Worm (Caenorhabditis elegans): ENCODE results near the gene nlp-82.

nlp-82 gene

DNA sequence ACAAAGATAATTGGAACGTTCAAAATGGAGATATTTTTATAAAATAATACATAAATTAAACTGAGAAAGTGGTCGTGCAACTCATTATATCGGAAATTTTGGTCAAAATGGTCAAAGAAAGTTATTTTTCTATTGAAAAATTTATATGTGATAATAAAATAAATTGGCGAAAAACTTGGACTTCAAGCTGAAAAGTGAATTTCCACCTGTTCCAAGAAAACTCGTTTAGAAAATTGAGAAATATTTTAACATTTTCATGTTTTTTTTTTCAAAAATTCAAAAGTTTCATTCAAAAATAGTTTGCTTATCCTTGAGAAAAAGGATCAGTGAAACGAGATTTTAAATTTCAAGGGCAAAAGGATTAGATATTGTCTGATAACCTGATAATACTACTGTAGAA lies 24.9 kb upstream of the nlp-82 start:
- TF ChIP-seq ceh-82 (tag; optimal IDR thresholded peaks at IDR 0.05) = no peak
- no peak for TF ChIP-seq php-3 (GFP tag; IDR thresholded peaks at IDR 0.05)
- no peak for TF ChIP-seq pha-4 (GFP tag; IDR thresholded peaks at IDR 0.05)
- no peak for TF ChIP-seq pha-4 (tag; optimal IDR thresholded peaks at IDR 0.05)
- peak; percentile 58 for TF ChIP-seq aha-1 (tag)

DNA sequence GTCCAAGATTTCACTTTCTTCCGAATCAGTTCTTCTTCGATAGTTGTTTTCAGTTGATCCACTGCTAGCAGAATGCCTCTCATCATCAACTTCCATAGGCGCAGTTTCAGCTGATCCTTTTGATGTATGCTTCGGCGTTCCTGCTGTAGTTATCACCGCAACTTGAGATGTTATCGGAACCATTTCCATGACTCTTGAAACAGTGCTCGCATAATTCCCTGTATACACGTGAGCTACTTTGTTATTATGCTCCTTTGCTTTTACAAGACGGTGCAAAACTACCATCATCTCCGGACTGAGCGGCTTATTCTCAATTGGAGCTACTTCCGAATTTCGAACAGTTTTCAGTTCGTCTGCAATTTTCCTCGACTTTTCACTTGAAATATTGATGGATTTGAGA lies 23.1 kb upstream of the nlp-82 start:
- TF ChIP-seq daf-8 (GFP tag; IDR thresholded peaks at IDR 0.05) (no peak), unc-62 (GFP tag; optimal IDR thresholded peaks at IDR 0.05 in 1 of 2) (peak in 1 of 2 experiments; percentile 45), unc-62 (tag; optimal IDR thresholded peaks at IDR 0.05) (no peak)

DNA sequence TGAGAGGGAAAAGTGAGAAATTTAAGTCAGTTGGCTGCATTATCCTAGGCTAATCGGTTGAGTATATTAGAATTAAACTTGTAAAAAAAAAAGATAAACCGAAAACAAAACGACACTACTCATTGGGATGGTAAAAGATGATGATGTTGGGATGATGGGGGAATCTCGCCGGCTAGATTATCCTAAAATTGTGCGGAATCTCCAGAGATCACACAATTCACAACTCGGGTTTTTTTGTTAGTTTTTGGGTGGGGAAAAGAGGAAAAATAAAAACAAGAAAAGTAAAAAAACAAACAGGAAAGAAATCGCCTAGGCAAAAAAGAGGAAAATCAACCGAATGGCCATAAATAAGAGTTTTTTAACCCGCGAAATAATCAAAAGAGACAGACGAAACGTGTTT lies 21.1 kb upstream of the nlp-82 start:
- TF ChIP-seq nhr-41 (GFP tag; IDR thresholded peaks at IDR 0.05) (no peak), snpc-1.2 (GFP tag; IDR thresholded peaks at IDR 0.05) (0 out of 2 replicates have a peak, but pooled peaks have one; percentile 39), nhr-10 (tag; optimal IDR thresholded peaks at IDR 0.05) (peak; percentile 36), daf-16 (GFP tag; optimal IDR thresholded peaks at IDR 0.05) (no peak), daf-16 (tag; optimal IDR thresholded peaks at IDR 0.05) (peak; percentile 8)

DNA sequence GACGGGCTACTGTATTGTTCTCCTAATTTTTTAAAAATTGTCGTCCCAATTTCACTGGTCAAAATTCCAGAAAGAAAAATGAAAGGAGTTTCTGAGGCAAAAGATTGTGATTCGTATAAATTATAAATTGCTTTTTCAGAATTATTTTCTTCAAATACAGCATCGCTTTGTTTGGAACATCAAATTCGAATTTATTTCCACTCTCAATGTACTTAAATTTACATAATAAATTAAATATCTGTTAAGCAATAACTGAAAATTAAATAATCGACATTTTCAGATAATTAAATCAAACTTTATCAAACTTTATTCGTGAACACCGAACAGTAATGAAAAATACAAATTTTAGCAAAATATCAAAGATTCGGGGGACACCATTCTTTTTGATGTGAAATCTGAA lies 20.6 kb upstream of the nlp-82 start:
- TF ChIP-seq lin-1 (GFP tag; IDR thresholded peaks at IDR 0.05) (no peak), aha-1 (tag) (peak; percentile 52), zfp-3 (GFP tag; conservative IDR thresholded peaks at IDR 0.05) (0 out of 2 replicates have a peak, but pooled peaks have one; percentile 38), T20F7.1 (GFP tag; optimal IDR thresholded peaks at IDR 0.05) (peak; percentile 2), lin-38 (GFP tag; IDR thresholded peaks at IDR 0.05) (0 out of 2 replicates have a peak, but pooled peaks have one; percentile 13), nhr-41 (GFP tag; IDR thresholded peaks at IDR 0.05) (no peak), mep-1 (tag; optimal IDR thresholded peaks at IDR 0.05) (peak; percentile 72)

DNA sequence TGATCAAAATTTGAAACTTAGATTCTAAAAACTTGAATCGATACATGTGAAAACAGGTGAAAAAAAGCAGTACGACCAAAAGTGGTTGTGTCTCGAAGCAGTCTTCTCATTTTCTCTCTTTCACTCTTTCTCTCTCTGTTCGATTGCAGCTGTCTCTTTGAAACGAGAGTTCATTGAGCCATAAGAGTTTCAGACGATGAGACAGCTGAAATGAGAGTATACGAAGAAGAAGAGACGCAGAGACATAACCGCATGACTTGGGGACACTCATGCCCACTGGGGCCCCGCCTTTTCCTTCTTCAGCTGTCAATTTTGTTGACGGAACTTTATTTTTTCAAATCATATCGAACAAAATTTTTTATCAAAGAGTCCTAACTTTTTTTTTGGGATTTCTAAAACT lies 19.9 kb upstream of the nlp-82 start:
- TF ChIP-seq F26F4.8 (GFP tag; conservative IDR thresholded peaks at IDR 0.05) (no peak), T26A8.4 (GFP tag; IDR thresholded peaks at IDR 0.05) (peak; percentile 77), ces-1 (GFP tag; optimal IDR thresholded peaks at IDR 0.05) (no peak), hlh-30 (tag; optimal IDR thresholded peaks at IDR 0.05; ENCODE audit: insufficient read depth) (peak; percentile 99), daf-12 (tag; optimal IDR thresholded peaks at IDR 0.05) (no peak), nhr-48 (tag; optimal IDR thresholded peaks at IDR 0.05) (peak; percentile 79), fkh-10 (GFP tag; optimal IDR thresholded peaks at IDR 0.05) (peak; percentile 60), ceh-28 (tag; optimal IDR thresholded peaks at IDR 0.05) (peak; percentile 19), ZK337.2 (GFP tag; IDR thresholded peaks at IDR 0.05) (no peak), ama-1 (optimal IDR thresholded peaks at IDR 0.05) (peak; percentile 30), hlh-11 (tag; optimal IDR thresholded peaks at IDR 0.05) (peak; percentile 99), rbr-2 (tag; optimal IDR thresholded peaks at IDR 0.05) (peak; percentile 77), lsy-2 (tag; optimal IDR thresholded peaks at IDR 0.05) (peak; percentile 67 to 86), zfp-3 (GFP tag; conservative IDR thresholded peaks at IDR 0.05) (peak; percentile 53; the same call in 1 of the 2 replicates), F44E2.7 (GFP tag; IDR thresholded peaks at IDR 0.05) (no peak), spr-3 (GFP tag; optimal IDR thresholded peaks at IDR 0.05) (peak; percentile 30), vab-7 (GFP tag; IDR thresholded peaks at IDR 0.05) (no peak), daf-19 (GFP tag; conservative IDR thresholded peaks at IDR 0.05) (no peak), gei-8 (GFP tag; optimal IDR thresholded peaks at IDR 0.05) (peak; percentile 49), zfp-2 (tag; optimal IDR thresholded peaks at IDR 0.05) (no peak), tra-1 (GFP tag; IDR thresholded peaks at IDR 0.05) (peak; percentile 84), mes-2 (tag; optimal IDR thresholded peaks at IDR 0.05; ENCODE audit: poor library complexity, severe bottlenecking) (peak; percentile 82), mdl-1 (tag; optimal IDR thresholded peaks at IDR 0.05) (peak; percentile 50 to 91), Y48G9A.11 (GFP tag; IDR thresholded peaks at IDR 0.05) (no peak), ceh-44 (GFP tag; IDR thresholded peaks at IDR 0.05) (no peak), hmg-1.1 (GFP tag; IDR thresholded peaks at IDR 0.05) (peak; percentile 92), daf-16 (GFP tag; optimal IDR thresholded peaks at IDR 0.05) (peak; percentile 2 to 45), daf-16 (tag; optimal IDR thresholded peaks at IDR 0.05) (peak; percentile 70), zag-1 (tag; optimal IDR thresholded peaks at IDR 0.05) (no peak), duxl-1 (tag; optimal IDR thresholded peaks at IDR 0.05; ENCODE audit: poor library complexity) (no peak)

All from whole organism, L4 larva.